Worm (Caenorhabditis elegans): ENCODE measurements around the gene pccb-1.

Gene pccb-1

DNA sequence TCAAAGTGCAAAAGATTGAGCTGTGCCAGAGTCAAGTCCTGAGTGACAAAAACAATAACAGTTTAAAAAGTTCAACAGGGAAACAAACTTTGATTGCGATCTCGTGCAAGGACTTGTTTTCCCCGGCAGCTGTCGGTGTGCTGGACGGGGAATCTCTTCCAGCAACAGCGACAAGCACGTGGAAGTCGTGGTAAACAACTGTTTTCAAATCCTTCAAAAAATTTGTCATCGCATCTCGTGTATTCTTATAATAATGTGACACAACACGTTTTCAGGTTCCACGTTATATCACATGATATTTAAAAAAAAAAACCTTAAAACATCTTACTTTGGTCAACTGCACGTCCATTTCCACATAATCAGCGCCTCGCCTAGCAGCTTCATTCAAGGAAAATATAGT lies 19.3 kb downstream of the pccb-1 start:
- TF ChIP-seq flh-1 (GFP tag; optimal IDR thresholded peaks at IDR 0.05) (no peak), drap-1 (GFP tag; optimal IDR thresholded peaks at IDR 0.05) (no peak), ham-2 (GFP tag; optimal IDR thresholded peaks at IDR 0.05) (no peak), ces-1 (GFP tag; optimal IDR thresholded peaks at IDR 0.05) (no peak), mab-5 (tag; optimal IDR thresholded peaks at IDR 0.05) (no peak), mls-2 (tag; optimal IDR thresholded peaks at IDR 0.05) (no peak), hlh-1 (tag; optimal IDR thresholded peaks at IDR 0.05) (peak; percentile 45)

DNA sequence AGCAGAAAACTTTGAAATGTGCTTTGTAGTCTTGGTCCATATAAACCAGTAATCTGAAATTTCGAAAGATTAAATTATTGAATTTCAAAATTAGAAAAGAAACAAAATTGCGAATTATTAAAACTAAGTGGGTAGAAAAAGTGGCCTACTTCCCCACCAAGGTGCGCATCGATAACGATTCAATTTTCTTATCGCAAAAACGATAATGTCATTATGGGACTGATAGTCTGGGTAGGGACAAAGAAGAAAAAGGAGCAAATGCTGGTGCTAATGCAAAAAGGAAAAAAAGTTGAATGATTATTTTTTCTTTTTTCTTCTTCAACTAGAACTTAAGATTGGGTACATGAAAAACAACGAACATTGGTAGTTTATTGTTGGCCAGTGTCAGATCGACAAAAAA lies 21.2 kb downstream of the pccb-1 start, which contains the start of gene gpcp-1:
Gene gpcp-1 (minus strand): TSS at position 53 of the 400 bp plus-strand sequence.
- TF ChIP-seq unc-62 (GFP tag; optimal IDR thresholded peaks at IDR 0.05) = no peak
- TF ChIP-seq ceh-39 (tag; optimal IDR thresholded peaks at IDR 0.05) = no peak
- no peak for TF ChIP-seq blmp-1 (tag; optimal IDR thresholded peaks at IDR 0.05)
- TF ChIP-seq flh-1 (GFP tag; optimal IDR thresholded peaks at IDR 0.05) = no peak
- no peak for TF ChIP-seq unc-39 (tag; optimal IDR thresholded peaks at IDR 0.05)
- no peak for TF ChIP-seq ceh-43 (GFP tag; optimal IDR thresholded peaks at IDR 0.05)
- TF ChIP-seq drap-1 (GFP tag; optimal IDR thresholded peaks at IDR 0.05) = no peak
- TF ChIP-seq elt-1 (tag; optimal IDR thresholded peaks at IDR 0.05; ENCODE audit: borderline replicate concordance, insufficient read depth) = no peak
- no peak for TF ChIP-seq M03D4.4 (tag; optimal IDR thresholded peaks at IDR 0.05)
- no peak for TF ChIP-seq bed-3 (GFP tag; optimal IDR thresholded peaks at IDR 0.05)
- no peak for TF ChIP-seq nhr-76 (tag; optimal IDR thresholded peaks at IDR 0.05)
- TF ChIP-seq ztf-11 (tag; optimal IDR thresholded peaks at IDR 0.05) = no peak
- TF ChIP-seq lsy-2 (tag; optimal IDR thresholded peaks at IDR 0.05) = no peak
- TF ChIP-seq ham-2 (GFP tag; optimal IDR thresholded peaks at IDR 0.05) = no peak
- TF ChIP-seq mab-5 (tag; optimal IDR thresholded peaks at IDR 0.05) = no peak
- no peak for TF ChIP-seq lin-32 (GFP tag; optimal IDR thresholded peaks at IDR 0.05)
- TF ChIP-seq ces-1 (GFP tag; optimal IDR thresholded peaks at IDR 0.05) = no peak
- no peak for TF ChIP-seq ceh-83 (GFP tag; optimal IDR thresholded peaks at IDR 0.05)
- no peak for TF ChIP-seq nhr-237 (tag; optimal IDR thresholded peaks at IDR 0.05)
- no peak for TF ChIP-seq mls-2 (tag; optimal IDR thresholded peaks at IDR 0.05)

DNA sequence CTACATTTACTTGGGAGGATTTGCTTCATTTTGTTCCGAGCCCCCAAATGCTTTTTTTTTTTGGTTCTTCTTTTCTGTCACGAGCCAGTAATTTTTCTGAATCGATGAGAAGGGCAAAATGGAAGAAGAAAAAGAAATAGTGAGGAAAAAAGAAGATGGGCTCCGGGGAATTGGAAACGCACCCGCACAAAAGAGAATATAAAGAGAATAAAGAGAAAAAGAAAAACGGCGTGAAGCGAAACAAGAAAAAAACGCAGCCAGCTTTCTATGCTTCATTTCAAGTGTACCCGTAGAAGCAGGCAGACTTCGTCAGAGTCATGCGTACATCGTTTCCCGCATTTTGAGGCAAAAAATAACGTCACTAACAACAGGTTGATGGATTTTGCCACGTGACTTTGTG lies 21.7 kb downstream of the pccb-1 start:
- TF ChIP-seq mep-1 (tag; optimal IDR thresholded peaks at IDR 0.05) (no peak), ces-1 (GFP tag; optimal IDR thresholded peaks at IDR 0.05) (peak; percentile 48)

DNA sequence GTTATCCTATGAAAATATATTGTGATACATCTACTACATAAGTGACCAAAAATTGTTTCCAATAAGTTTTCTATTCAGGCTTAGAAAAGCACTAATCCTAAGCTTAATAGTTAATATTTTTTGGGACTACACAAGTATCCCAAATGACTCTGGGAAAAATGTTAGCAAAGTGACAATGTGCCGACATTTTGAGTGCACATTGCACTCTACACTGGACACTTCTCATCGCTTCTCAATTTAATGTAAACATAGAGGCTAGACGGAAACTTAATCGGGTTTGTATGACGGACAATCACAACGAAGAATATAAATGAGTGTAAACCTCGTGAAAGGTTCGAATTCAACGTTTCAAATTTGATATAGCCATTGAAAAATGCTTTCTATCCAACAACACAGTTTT lies 22.3 kb downstream of the pccb-1 start:
- TF ChIP-seq unc-62 (GFP tag; optimal IDR thresholded peaks at IDR 0.05) (peak; percentile 55), hlh-1 (tag; optimal IDR thresholded peaks at IDR 0.05) (peak; percentile 17), pha-4 (tag; optimal IDR thresholded peaks at IDR 0.05) (peak; percentile 65), nhr-28 (tag; optimal IDR thresholded peaks at IDR 0.05) (no peak), bed-3 (GFP tag; optimal IDR thresholded peaks at IDR 0.05) (no peak), ceh-83 (GFP tag; optimal IDR thresholded peaks at IDR 0.05) (no peak), elt-1 (tag; optimal IDR thresholded peaks at IDR 0.05; ENCODE audit: borderline replicate concordance, insufficient read depth) (no peak), ces-1 (GFP tag; optimal IDR thresholded peaks at IDR 0.05) (peak; percentile 65), snpc-4 (tag; optimal IDR thresholded peaks at IDR 0.05) (no peak)

DNA sequence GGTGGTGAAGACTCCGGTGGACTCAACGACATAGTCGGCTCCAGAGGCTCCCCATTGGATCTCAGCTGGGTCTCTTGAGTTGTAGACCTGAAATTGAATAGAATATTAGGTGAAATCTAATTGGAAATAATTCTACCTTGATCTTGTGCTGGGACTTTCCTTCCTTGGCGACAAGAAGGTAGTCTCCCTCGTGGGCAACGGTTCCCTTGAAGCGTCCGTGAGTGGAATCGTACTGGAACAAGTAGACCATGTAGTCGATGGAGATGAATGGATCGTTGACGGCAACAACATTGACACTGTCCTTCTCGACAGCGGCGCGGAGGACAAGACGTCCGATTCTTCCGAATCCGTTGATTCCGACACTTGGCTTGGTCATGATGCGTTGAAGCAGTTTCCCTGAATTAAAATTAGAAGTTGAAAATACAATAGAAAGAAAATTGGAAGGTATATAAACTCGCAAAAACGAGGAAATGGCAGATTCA lies 23.6 kb downstream of the pccb-1 start, which contains the start of gene gpd-3:
Gene gpd-3 (minus strand): TSS at position 396 of the 482 bp plus-strand sequence.
- TF ChIP-seq zip-8 (tag; optimal IDR thresholded peaks at IDR 0.05) = no peak
- TF ChIP-seq ztf-11 (tag; optimal IDR thresholded peaks at IDR 0.05) = no peak
- no peak for TF ChIP-seq snpc-4 (tag; optimal IDR thresholded peaks at IDR 0.05)
- TF ChIP-seq mls-2 (tag; optimal IDR thresholded peaks at IDR 0.05) = no peak
- no peak for TF ChIP-seq hlh-1 (tag; optimal IDR thresholded peaks at IDR 0.05)
- no peak for TF ChIP-seq ceh-39 (tag; optimal IDR thresholded peaks at IDR 0.05)
- TF ChIP-seq tbx-8 (GFP tag; optimal IDR thresholded peaks at IDR 0.05) = no peak
- TF ChIP-seq elt-3 (tag; optimal IDR thresholded peaks at IDR 0.05) = no peak

DNA sequence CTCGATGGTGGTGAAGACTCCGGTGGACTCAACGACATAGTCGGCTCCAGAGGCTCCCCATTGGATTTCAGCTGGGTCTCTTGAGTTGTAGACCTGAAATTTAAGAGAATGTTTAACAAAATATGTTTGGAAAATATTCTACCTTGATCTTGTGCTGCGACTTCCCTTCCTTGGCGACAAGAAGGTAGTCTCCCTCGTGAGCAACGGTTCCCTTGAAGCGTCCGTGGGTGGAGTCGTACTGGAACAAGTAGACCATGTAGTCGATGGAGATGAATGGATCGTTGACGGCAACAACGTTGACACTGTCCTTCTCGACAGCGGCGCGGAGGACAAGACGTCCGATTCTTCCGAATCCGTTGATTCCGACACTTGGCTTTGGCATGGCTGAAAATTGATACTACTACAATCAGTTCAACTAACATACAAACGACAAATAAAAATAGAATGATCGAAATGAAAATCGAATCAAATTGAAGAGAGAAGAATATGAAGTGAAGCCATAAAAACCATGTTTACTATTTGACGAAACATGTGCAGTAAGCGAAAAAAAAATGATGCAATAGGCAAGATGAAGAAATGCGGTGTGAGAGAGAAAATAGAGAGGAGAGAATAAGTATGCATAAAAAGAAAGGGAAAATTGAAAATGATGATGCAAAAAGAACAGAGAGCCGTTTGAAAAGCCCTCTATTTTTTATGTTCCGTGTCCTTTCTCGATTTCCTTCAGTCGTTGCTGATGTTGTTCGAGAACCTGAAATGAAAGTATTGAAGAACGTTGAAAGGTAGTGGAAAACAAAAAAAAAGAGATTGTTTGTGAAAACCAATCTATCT lies 25.2 kb downstream of the pccb-1 start, which contains the start of gene gpd-2:
Gene gpd-2 (minus strand): TSS at position 384 of the 828 bp plus-strand sequence.
- TF ChIP-seq cnd-1 (tag; optimal IDR thresholded peaks at IDR 0.05) (no peak), unc-62 (GFP tag; optimal IDR thresholded peaks at IDR 0.05) (no peak), blmp-1 (tag; optimal IDR thresholded peaks at IDR 0.05) (no peak), unc-120 (tag; optimal IDR thresholded peaks at IDR 0.05; ENCODE audit: poor library complexity, severe bottlenecking) (no peak), ceh-43 (GFP tag; optimal IDR thresholded peaks at IDR 0.05) (no peak), snpc-4 (tag; optimal IDR thresholded peaks at IDR 0.05) (no peak), elt-3 (tag; optimal IDR thresholded peaks at IDR 0.05) (no peak), nhr-2 (tag; optimal IDR thresholded peaks at IDR 0.05) (no peak), ceh-83 (GFP tag; optimal IDR thresholded peaks at IDR 0.05) (no peak), lin-13 (tag; optimal IDR thresholded peaks at IDR 0.05) (no peak), tbx-8 (GFP tag; optimal IDR thresholded peaks at IDR 0.05) (no peak), ham-2 (GFP tag; optimal IDR thresholded peaks at IDR 0.05) (no peak), nhr-28 (tag; optimal IDR thresholded peaks at IDR 0.05) (no peak), M03D4.4 (tag; optimal IDR thresholded peaks at IDR 0.05) (no peak), drap-1 (GFP tag; optimal IDR thresholded peaks at IDR 0.05) (no peak), sptf-1 (tag; optimal IDR thresholded peaks at IDR 0.05) (no peak)

Measured in whole organism, mixed stage, embryonic.